Fruit fly (Drosophila melanogaster): ENCODE results near the gene Hsp70Ba.
"Not testable (repeated sequence)": the region's sequence is repeated elsewhere in the genome, so short reads cannot be mapped to it uniquely, and the experiment has no call there.

DNA sequence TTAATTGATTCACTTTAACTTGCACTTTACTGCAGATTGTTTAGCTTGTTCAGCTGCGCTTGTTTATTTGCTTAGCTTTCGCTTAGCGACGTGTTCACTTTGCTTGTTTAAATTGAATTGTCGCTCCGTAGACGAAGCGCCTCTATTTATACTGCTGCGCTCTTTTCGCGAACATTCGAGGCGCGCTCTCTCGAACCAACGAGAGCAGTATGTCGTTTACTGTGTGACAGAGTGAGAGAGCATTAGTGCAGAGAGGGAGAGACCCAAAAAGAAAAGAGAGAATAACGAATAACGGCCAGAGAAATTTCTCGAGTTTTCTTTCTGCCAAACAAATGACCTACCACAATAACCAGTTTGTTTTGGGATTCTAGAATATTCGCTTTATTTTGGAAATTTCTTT lies at the start of gene Hsp70Ba:
- TF ChIP-seq CG8478, CTCF (optimal IDR thresholded peaks at IDR 0.05): not testable (repeated sequence)
